In the genomic region with DNA sequence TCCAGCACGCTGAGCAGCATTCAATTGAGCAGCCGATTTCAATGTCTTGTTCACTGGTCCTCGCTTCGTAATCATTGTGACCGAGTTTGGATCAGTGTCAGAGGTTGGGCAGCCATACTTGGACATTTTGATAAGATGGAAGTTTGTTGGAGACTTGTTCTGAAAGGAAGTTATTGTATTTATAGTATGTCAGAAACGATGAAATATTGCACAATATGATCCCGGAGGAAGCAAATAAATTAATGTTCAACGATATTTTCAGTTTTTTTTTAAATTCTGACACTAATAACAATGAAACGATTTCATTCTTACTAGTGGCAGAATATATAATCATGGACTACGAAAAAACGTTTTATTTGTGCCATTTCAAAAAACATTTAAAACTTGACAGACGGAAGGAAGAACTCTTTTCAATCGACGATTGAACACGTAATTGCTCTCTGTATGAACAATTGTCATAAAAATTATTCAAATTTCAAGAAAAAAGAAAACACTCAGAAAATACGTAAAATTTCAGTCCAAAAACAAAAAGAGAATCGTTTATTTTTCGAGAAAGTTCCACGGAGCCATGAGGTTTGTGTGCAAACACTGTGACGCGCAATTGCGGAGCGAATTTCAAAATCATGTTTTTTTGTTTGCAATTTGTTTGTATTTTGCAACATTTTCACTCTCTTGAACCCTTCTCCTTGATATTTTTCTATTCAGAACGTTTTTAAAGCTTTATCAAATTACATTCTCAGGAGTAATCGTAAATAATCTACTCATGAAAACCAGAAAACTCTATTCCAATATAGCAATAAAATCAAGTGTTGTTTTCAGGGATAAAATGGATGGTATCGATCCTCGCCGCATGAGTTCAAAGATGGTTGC, we compare ENCODE assay signal across 4 worm cellular contexts.
TF ChIP-seq lines count a peak whose summit lies in the region.

TSS of gene mbf-1 (minus strand) at position 343 of the 870 bp plus-strand sequence.
TSS of gene nse-4 (plus strand) at position 820 of the 870 bp plus-strand sequence.

TF ChIP-seq in whole organism, L2 larva, 48 proteins besides CTCF, POLR2A, EP300 and RAD21 (continues in another document):
- TF ChIP-seq sma-3 (GFP tag; optimal IDR thresholded peaks at IDR 0.05; lab: Kevin White, UChicago), result peak; percentile 56
- peak; percentile 82 for TF ChIP-seq crh-2 (tag; optimal IDR thresholded peaks at IDR 0.05; lab: Kevin White, UChicago)
- TF ChIP-seq nhr-12 (tag; optimal IDR thresholded peaks at IDR 0.05; lab: Kevin White, UChicago), result no peak
- no peak for TF ChIP-seq nhr-77 (tag; optimal IDR thresholded peaks at IDR 0.05; lab: Kevin White, UChicago)
- TF ChIP-seq ama-1 (optimal IDR thresholded peaks at IDR 0.05; lab: Kevin White, UChicago), result peak; percentile 67
- peak; percentile 39 for TF ChIP-seq nhr-25 (tag; optimal IDR thresholded peaks at IDR 0.05; lab: Kevin White, UChicago)
- peak; percentile 12 for TF ChIP-seq skn-1 (tag; optimal IDR thresholded peaks at IDR 0.05; lab: Kevin White, UChicago)
- TF ChIP-seq F13H6.1 (tag; optimal IDR thresholded peaks at IDR 0.05; lab: Kevin White, UChicago), result peak; percentile 23
- no peak for TF ChIP-seq mbf-1 (tag; optimal IDR thresholded peaks at IDR 0.05; lab: Kevin White, UChicago)
- peak; percentile 94 for TF ChIP-seq C34F6.9 (tag; optimal IDR thresholded peaks at IDR 0.05; lab: Kevin White, UChicago)
- no peak for TF ChIP-seq mdl-1 (tag; optimal IDR thresholded peaks at IDR 0.05; lab: Kevin White, UChicago)
- TF ChIP-seq nhr-129 (tag; optimal IDR thresholded peaks at IDR 0.05; lab: Kevin White, UChicago), result peak; percentile 65
- TF ChIP-seq ceh-82 (tag; optimal IDR thresholded peaks at IDR 0.05; lab: Kevin White, UChicago), result no peak
- TF ChIP-seq alr-1 (tag; optimal IDR thresholded peaks at IDR 0.05; lab: Kevin White, UChicago), result no peak
- TF ChIP-seq nhr-237 (tag; optimal IDR thresholded peaks at IDR 0.05; lab: Kevin White, UChicago), result no peak
- no peak for TF ChIP-seq elt-3 (tag; optimal IDR thresholded peaks at IDR 0.05; lab: Kevin White, UChicago)
- peak; percentile 71 for TF ChIP-seq unc-55 (GFP tag; optimal IDR thresholded peaks at IDR 0.05; lab: Kevin White, UChicago)
- no peak for TF ChIP-seq nhr-11 (tag; optimal IDR thresholded peaks at IDR 0.05; lab: Kevin White, UChicago)
- peak; percentile 7 for TF ChIP-seq nhr-21 (tag; optimal IDR thresholded peaks at IDR 0.05; lab: Kevin White, UChicago)
- TF ChIP-seq lin-13 (GFP tag; optimal IDR thresholded peaks at IDR 0.05; lab: Kevin White, UChicago), result peak; percentile 47
- peak; percentile 76 for TF ChIP-seq gmeb-1 (tag; optimal IDR thresholded peaks at IDR 0.05; lab: Kevin White, UChicago)

TF ChIP-seq in whole organism, L4 larva, 104 proteins besides CTCF, POLR2A, EP300 and RAD21 (continues in another document):
- TF ChIP-seq nhr-6 (tag; optimal IDR thresholded peaks at IDR 0.05; lab: Kevin White, UChicago) (no peak), daf-19 (GFP tag; conservative IDR thresholded peaks at IDR 0.05; lab: Robert Waterston, UW) (no peak), hlh-30 (tag; optimal IDR thresholded peaks at IDR 0.05; lab: Kevin White, UChicago; ENCODE audit: insufficient read depth) (peak; percentile 75), hlh-11 (tag; optimal IDR thresholded peaks at IDR 0.05; lab: Kevin White, UChicago) (peak; percentile 42), dmd-6 (GFP tag; IDR thresholded peaks at IDR 0.05; lab: Robert Waterston, UW) (peak; percentile 37; the same call in 1 of the 2 replicates), egl-43 (GFP tag; IDR thresholded peaks at IDR 0.05; lab: Robert Waterston, UW) (no peak), saeg-2 (GFP tag; IDR thresholded peaks at IDR 0.05; lab: Robert Waterston, UW) (no peak), lin-39 (tag; optimal IDR thresholded peaks at IDR 0.05; lab: Kevin White, UChicago) (no peak), unc-39 (tag; optimal IDR thresholded peaks at IDR 0.05; lab: Kevin White, UChicago) (no peak), arid-1 (GFP tag; conservative IDR thresholded peaks at IDR 0.05; lab: Robert Waterston, UW) (no peak), dmd-8 (GFP tag; IDR thresholded peaks at IDR 0.05; lab: Robert Waterston, UW) (no peak), F37D6.2 (tag; optimal IDR thresholded peaks at IDR 0.05; lab: Kevin White, UChicago) (no peak), snpc-1.2 (GFP tag; IDR thresholded peaks at IDR 0.05; lab: Robert Waterston, UW) (no peak), mes-2 (tag; optimal IDR thresholded peaks at IDR 0.05; lab: Kevin White, UChicago; ENCODE audit: poor library complexity, severe bottlenecking) (peak; percentile 69), F10B5.3 (tag; optimal IDR thresholded peaks at IDR 0.05; lab: Kevin White, UChicago) (no peak), aha-1 (tag; lab: Kevin White, UChicago) (peak; percentile 80), madf-9 (GFP tag; conservative IDR thresholded peaks at IDR 0.05; lab: Robert Waterston, UW) (no peak), lin-38 (GFP tag; IDR thresholded peaks at IDR 0.05; lab: Robert Waterston, UW) (peak; percentile 69), ces-1 (GFP tag; optimal IDR thresholded peaks at IDR 0.05; lab: Kevin White, UChicago) (no peak), tag-97 (GFP tag; IDR thresholded peaks at IDR 0.05; lab: Robert Waterston, UW) (no peak), nhr-77 (tag; optimal IDR thresholded peaks at IDR 0.05; lab: Kevin White, UChicago) (peak; percentile 43)

TF ChIP-seq in whole organism, late embryonic, 69 proteins besides CTCF, POLR2A, EP300 and RAD21:
- peak; percentile 27 for TF ChIP-seq pax-1 (tag; optimal IDR thresholded peaks at IDR 0.05; lab: Kevin White, UChicago)
- peak; percentile 54 for TF ChIP-seq ref-2 (tag; optimal IDR thresholded peaks at IDR 0.05; lab: Kevin White, UChicago)
- peak; percentile 34 for TF ChIP-seq tbx-2 (tag; optimal IDR thresholded peaks at IDR 0.05; lab: Kevin White, UChicago)
- TF ChIP-seq ceh-9 (tag; optimal IDR thresholded peaks at IDR 0.05; lab: Kevin White, UChicago), result no peak
- peak; percentile 30 for TF ChIP-seq elt-2 (tag; optimal IDR thresholded peaks at IDR 0.05; lab: Kevin White, UChicago)
- no peak for TF ChIP-seq ama-1 (optimal IDR thresholded peaks at IDR 0.05; lab: Kevin White, UChicago)
- peak; percentile 77 for TF ChIP-seq unc-55 (GFP tag; optimal IDR thresholded peaks at IDR 0.05; lab: Kevin White, UChicago)
- peak; percentile 33 for TF ChIP-seq ceh-31 (tag; optimal IDR thresholded peaks at IDR 0.05; lab: Kevin White, UChicago)
- TF ChIP-seq nfya-1 (tag; optimal IDR thresholded peaks at IDR 0.05; lab: Kevin White, UChicago), result peak; percentile 68
TF ChIP-seq in whole organism, late embryonic: peak in this region for 7.

TF ChIP-seq in whole organism, mixed stage, embryonic, 35 proteins besides CTCF, POLR2A, EP300 and RAD21:
- TF ChIP-seq lin-13 (tag; optimal IDR thresholded peaks at IDR 0.05; lab: Kevin White, UChicago) (peak; percentile 45), hlh-1 (tag; optimal IDR thresholded peaks at IDR 0.05; lab: Kevin White, UChicago) (no peak), ztf-11 (tag; optimal IDR thresholded peaks at IDR 0.05; lab: Kevin White, UChicago) (no peak), pha-4 (tag; optimal IDR thresholded peaks at IDR 0.05; lab: Kevin White, UChicago) (no peak), snpc-4 (tag; optimal IDR thresholded peaks at IDR 0.05; lab: Kevin White, UChicago) (no peak), sptf-1 (tag; optimal IDR thresholded peaks at IDR 0.05; lab: Kevin White, UChicago) (no peak), zip-8 (tag; optimal IDR thresholded peaks at IDR 0.05; lab: Kevin White, UChicago) (no peak), nhr-12 (tag; optimal IDR thresholded peaks at IDR 0.05; lab: Kevin White, UChicago) (no peak), ham-2 (GFP tag; optimal IDR thresholded peaks at IDR 0.05; lab: Kevin White, UChicago) (no peak), unc-39 (tag; optimal IDR thresholded peaks at IDR 0.05; lab: Kevin White, UChicago) (no peak), mls-2 (tag; optimal IDR thresholded peaks at IDR 0.05; lab: Kevin White, UChicago) (peak; percentile 11), ceh-83 (GFP tag; optimal IDR thresholded peaks at IDR 0.05; lab: Kevin White, UChicago) (no peak), lsy-2 (tag; optimal IDR thresholded peaks at IDR 0.05; lab: Kevin White, UChicago) (peak; percentile 55), nhr-2 (tag; optimal IDR thresholded peaks at IDR 0.05; lab: Kevin White, UChicago) (no peak), ceh-39 (tag; optimal IDR thresholded peaks at IDR 0.05; lab: Kevin White, UChicago) (no peak), nhr-237 (tag; optimal IDR thresholded peaks at IDR 0.05; lab: Kevin White, UChicago) (peak; percentile 34), elt-1 (tag; optimal IDR thresholded peaks at IDR 0.05; lab: Kevin White, UChicago; ENCODE audit: borderline replicate concordance, insufficient read depth) (no peak), drap-1 (GFP tag; optimal IDR thresholded peaks at IDR 0.05; lab: Kevin White, UChicago) (no peak), sem-2 (GFP tag; optimal IDR thresholded peaks at IDR 0.05; lab: Kevin White, UChicago) (no peak), nhr-76 (tag; optimal IDR thresholded peaks at IDR 0.05; lab: Kevin White, UChicago) (no peak), unc-120 (tag; optimal IDR thresholded peaks at IDR 0.05; lab: Kevin White, UChicago; ENCODE audit: poor library complexity, severe bottlenecking) (no peak), mab-5 (tag; optimal IDR thresholded peaks at IDR 0.05; lab: Kevin White, UChicago) (peak; percentile 72), mep-1 (tag; optimal IDR thresholded peaks at IDR 0.05; lab: Kevin White, UChicago) (peak; percentile 75), ces-1 (GFP tag; optimal IDR thresholded peaks at IDR 0.05; lab: Kevin White, UChicago) (peak; percentile 49), blmp-1 (tag; optimal IDR thresholded peaks at IDR 0.05; lab: Kevin White, UChicago) (no peak), M03D4.4 (tag; optimal IDR thresholded peaks at IDR 0.05; lab: Kevin White, UChicago) (no peak), unc-62 (GFP tag; optimal IDR thresholded peaks at IDR 0.05; lab: Kevin White, UChicago) (no peak)
